Worm (Caenorhabditis elegans) whole organism, L4/young adult: ENCODE data around the gene fbxb-77.

Experiments
- W03F9.2 ChIP-seq: fragments of 150-350 bp; optimal IDR thresholded peaks from 2 replicates; lab custom pipeline; 2014; ENCODE audit warnings: missing biosample characterization, missing genetic modification characterization
- him-1 ChIP-seq: sonication (generic microtip); optimal IDR thresholded peaks from 2 replicates; lab custom pipeline; 2016; ENCODE audit warnings: missing genotype, missing genetic modification reagents, missing genetic modification characterization, missing compliant biosample characterization

ce11 chrIV:4723687-4724086 is 32.3 kb downstream of the fbxb-77 start:
- TF ChIP-seq him-1 (tag; lab: Kevin White, UChicago) (no peak), W03F9.2 (no peak)
